Worm (Caenorhabditis elegans) whole organism, mixed stage, embryonic: ENCODE data around the gene stip-1.

Experiments
- ceh-39 ChIP-seq: fragments of 150-350 bp; optimal IDR thresholded peaks from 2 replicates; lab custom pipeline; 2014; ENCODE audit warnings: missing biosample characterization, missing genetic modification characterization
- ceh-43 ChIP-seq: fragments of 200-800 bp; sonication (Bioruptor generic); optimal IDR thresholded peaks from 2 replicates; lab custom pipeline; 2018; ENCODE audit warnings: mild to moderate bottlenecking, missing genetic modification characterization, moderate library complexity, missing compliant biosample characterization
- lin-13 ChIP-seq: fragments of 150-350 bp; optimal IDR thresholded peaks from 2 replicates; lab custom pipeline; 2014; ENCODE audit warnings: missing biosample characterization, missing genetic modification characterization
- mls-2 ChIP-seq: sonication (generic microtip); optimal IDR thresholded peaks from 2 replicates; lab custom pipeline; 2016; ENCODE audit warnings: mild to moderate bottlenecking, missing genetic modification characterization, moderate library complexity, missing compliant biosample characterization
- nhr-12 ChIP-seq: fragments of 150-350 bp; optimal IDR thresholded peaks from 2 replicates; lab custom pipeline; 2014; ENCODE audit warnings: missing biosample characterization, missing genetic modification characterization
- nhr-28 ChIP-seq: fragments of 150-350 bp; optimal IDR thresholded peaks from 2 replicates; lab custom pipeline; 2014; ENCODE audit warnings: missing biosample characterization, missing genetic modification characterization
- nhr-76 ChIP-seq: sonication (generic microtip); optimal IDR thresholded peaks from 2 replicates; lab custom pipeline; 2017; ENCODE audit warnings: missing biosample characterization, missing genetic modification characterization
- pha-4 ChIP-seq: fragments of 150-350 bp; optimal IDR thresholded peaks from 2 replicates; lab custom pipeline; 2018; ENCODE audit warnings: missing biosample characterization, missing genetic modification reagents, missing genetic modification characterization
- snpc-4 ChIP-seq: fragments of 150-350 bp; optimal IDR thresholded peaks from 2 replicates; lab custom pipeline; 2014; ENCODE audit warnings: missing biosample characterization, missing genetic modification characterization
- tbx-8 ChIP-seq: fragments of 200-800 bp; sonication (Bioruptor generic); optimal IDR thresholded peaks from 2 replicates; lab custom pipeline; 2018; ENCODE audit warnings: mild to moderate bottlenecking, missing genetic modification characterization, moderate library complexity, missing compliant biosample characterization
- unc-120 ChIP-seq: sonication (generic microtip); optimal IDR thresholded peaks from 2 replicates; lab custom pipeline; 2017; ENCODE audit warnings: missing genetic modification characterization, missing compliant biosample characterization; ENCODE audit not compliant: poor library complexity, severe bottlenecking
- unc-39 ChIP-seq: fragments of 150-350 bp; optimal IDR thresholded peaks from 2 replicates; lab custom pipeline; 2014; ENCODE audit warnings: missing biosample characterization, missing genetic modification characterization
- unc-62 ChIP-seq: fragments of 150-350 bp; optimal IDR thresholded peaks from 2 replicates; lab custom pipeline; 2014; ENCODE audit warnings: missing biosample characterization, missing genetic modification reagents, missing genetic modification characterization

DNA sequence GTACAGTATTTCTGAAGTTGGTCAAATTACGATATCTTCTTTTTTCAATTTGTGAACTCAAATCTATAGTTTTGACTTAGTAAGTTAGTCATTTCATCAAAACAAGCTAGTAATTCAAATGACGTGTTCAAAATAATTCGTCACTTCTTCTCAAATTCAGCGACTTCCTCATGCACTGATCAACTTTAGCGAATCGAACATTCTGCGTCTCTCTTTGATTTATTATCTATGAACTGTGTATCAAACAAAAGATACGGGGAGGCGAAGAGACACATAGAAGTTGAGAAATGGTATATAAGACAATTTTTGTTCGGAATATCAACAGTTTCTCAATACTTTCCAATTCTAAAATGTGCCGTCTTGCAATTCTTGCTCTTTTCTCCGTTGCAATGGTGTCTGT is 37.8 kb downstream of the stip-1 start, which contains the start of gene srlf-34:
- TF ChIP-seq nhr-28 (no peak), pha-4 (no peak), nhr-76 (tag; lab: Kevin White, UChicago) (no peak), lin-13 (tag; lab: Kevin White, UChicago) (no peak), ceh-43 (GFP tag; lab: Kevin White, UChicago) (no peak), unc-39 (tag; lab: Kevin White, UChicago) (no peak), mls-2 (tag; lab: Kevin White, UChicago) (no peak), snpc-4 (tag; lab: Kevin White, UChicago) (no peak), unc-120 (tag; lab: Kevin White, UChicago) (no peak), unc-62 (GFP tag; lab: Kevin White, UChicago) (no peak), ceh-39 (tag; lab: Kevin White, UChicago) (no peak), tbx-8 (GFP tag; lab: Kevin White, UChicago) (no peak), nhr-12 (tag; lab: Kevin White, UChicago) (no peak)
